Fruit fly (Drosophila melanogaster) S2 (cell line): Measurements from ENCODE around the gene nom.

Experiments used
- CG8478 ChIP-seq: fragments of >200 bp; optimal IDR thresholded peaks from 2 replicates; lab custom pipeline; 2018
- CTCF ChIP-seq, 2 experiments: fragments of >200 bp; optimal IDR thresholded peaks; 2 replicates each; lab custom pipeline; 2018

The nom gene

DNA sequence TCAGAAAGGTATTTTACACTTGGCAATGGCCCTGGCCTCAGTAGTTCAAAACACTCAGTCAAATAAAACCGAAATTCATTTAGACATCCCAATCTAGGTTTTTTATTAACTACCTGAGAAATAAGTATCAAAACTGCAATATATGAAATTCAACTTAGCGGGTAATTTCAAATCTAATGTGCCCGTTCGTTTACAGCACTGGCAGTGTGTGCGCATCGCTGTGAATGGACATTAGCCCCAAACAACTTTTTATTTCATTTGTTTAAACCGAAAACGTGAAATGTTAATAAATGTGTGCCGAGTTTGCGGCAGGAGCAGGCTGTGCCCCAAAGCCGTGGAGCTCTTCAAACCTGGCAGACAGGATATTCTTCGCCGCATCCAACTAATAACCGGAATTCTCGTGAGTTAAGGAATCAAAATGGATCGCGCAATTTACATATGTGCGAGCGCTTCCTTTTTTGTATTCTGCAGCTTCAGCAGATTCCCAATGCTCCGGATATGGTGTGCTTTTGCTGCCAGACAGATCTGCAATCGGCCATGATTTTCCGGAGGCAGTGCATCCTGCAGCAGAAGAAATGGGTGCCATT is at the start of gene nom:
Gene nom (plus strand): TSS at position 213 of the 587 bp plus-strand sequence.
- TF ChIP-seq CG8478 (lab: Kevin White, UChicago) = no peak
- no peak for TF ChIP-seq CTCF (optimal IDR thresholded peaks at IDR 0.05; lab: Kevin White, UChicago)

dm6 chr3R:8673803-8674234 is 49.2 kb upstream of the nom start, which contains the start of gene mRpL19:
Gene mRpL19 (plus strand): TSS chr3R:8674109.
- TF ChIP-seq CTCF (optimal IDR thresholded peaks at IDR 0.05; lab: Kevin White, UChicago) = no peak
- no peak for TF ChIP-seq CG8478 (lab: Kevin White, UChicago)

dm6 chr3R:8676560-8677000 is 46.4 kb upstream of the nom start, which contains the start of the genes Unc50, CG11755 and CG8043:
Gene Unc50 (minus strand): TSS chr3R:8676613.
Gene CG11755 (plus strand): TSS chr3R:8676915.
Gene CG8043 (plus strand): TSS chr3R:8676915.
- TF ChIP-seq CTCF (optimal IDR thresholded peaks at IDR 0.05; lab: Kevin White, UChicago) (no peak), CG8478 (lab: Kevin White, UChicago) (no peak)

DNA sequence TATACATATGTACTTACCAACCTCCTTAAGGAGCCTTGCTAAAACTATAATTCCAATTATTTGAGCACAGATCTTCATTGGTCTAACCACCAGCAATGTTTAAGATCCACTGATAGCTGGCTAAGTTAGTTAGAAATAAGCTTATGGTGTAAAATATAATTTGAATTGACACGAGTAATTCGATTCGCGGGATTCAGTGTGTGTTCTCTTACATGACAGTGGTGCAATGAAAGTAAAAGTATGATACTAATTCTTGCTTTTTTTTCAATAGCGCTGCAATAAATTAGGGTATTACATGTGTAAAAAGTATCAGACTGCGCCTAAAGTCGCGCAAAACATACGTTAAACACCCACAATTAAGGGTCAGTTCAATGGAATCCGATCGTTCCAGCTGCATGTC is 43.0 kb upstream of the nom start, which contains the start of gene CG33325:
Gene CG33325 (minus strand): TSS at position 101 of the 400 bp plus-strand sequence.
- TF ChIP-seq CTCF (optimal IDR thresholded peaks at IDR 0.05; lab: Kevin White, UChicago) (no peak), CG8478 (lab: Kevin White, UChicago) (no peak)

dm6 chr3R:8680611-8681010 is 42.4 kb upstream of the nom start:
- TF ChIP-seq CTCF (optimal IDR thresholded peaks at IDR 0.05; lab: Kevin White, UChicago) = no peak
- TF ChIP-seq CG8478 (lab: Kevin White, UChicago) = no peak

DNA sequence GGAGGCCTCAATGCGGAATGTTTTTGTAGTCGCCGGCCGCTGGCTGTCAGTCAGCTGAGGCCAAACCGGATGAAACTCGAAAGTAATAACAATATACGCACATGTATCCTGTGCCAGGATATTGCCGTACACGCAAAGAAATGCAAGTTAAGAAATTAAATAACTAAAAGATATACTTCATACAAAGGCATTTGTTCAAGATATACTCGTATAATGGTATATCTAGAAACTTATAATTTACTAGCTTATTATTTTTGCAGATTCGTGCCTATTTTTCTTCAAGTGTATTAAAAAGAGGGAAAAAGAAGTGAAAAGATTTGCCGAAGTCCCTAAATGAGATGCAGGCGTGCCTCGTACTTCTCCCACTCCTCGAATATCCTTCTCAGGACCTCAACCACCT is 39.7 kb upstream of the nom start:
- TF ChIP-seq CG8478 (lab: Kevin White, UChicago) = no peak
- TF ChIP-seq CTCF (optimal IDR thresholded peaks at IDR 0.05; lab: Kevin White, UChicago) = no peak

DNA sequence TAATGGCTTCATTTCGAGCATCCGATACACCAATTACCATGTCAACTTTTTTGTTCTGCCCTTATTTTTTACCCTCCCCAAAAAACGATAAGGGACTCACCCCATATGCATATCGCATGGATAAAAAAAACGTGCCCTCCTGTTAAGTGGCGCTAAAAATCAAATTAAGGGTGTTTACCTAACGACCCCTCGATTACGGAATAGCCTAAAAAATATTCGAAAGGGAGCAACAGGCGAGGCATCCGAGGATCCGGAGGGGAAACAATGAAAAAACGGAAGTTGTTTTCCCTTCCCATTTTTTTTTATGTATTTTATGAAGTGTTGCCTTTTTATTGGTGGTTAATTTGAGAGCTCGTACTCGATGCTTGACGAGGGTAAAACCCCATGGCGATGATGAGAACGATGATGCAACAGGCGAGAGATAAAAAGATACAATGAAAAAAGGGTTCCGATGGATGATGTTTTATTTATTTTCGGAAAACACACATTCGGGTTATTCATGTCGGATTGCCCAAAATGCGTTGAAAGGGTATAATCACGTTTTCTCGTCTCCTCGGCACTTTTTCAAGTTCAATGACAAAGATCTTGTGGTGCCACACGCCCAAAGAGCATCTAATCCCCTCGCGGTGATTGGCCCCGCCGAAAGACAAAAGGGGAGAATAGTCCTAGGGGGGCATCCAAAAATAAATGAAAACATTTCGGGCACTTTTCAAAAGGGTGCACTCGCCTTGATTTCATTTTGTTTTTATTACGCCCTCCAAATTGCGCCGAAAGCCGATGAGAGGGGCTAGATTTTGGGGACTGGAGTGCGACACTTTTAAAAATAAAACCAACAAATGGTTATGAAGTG is 38.4 kb upstream of the nom start, which contains the start of gene CG44227:
Gene CG44227 (minus strand): TSS at position 849 of the 850 bp plus-strand sequence.
- TF ChIP-seq CG8478 (lab: Kevin White, UChicago) = no peak
- no peak for TF ChIP-seq CTCF (optimal IDR thresholded peaks at IDR 0.05; lab: Kevin White, UChicago)

- no peak for TF ChIP-seq CG8478 (lab: Kevin White, UChicago)
- no peak for TF ChIP-seq CTCF (optimal IDR thresholded peaks at IDR 0.05; lab: Kevin White, UChicago)
Measured at dm6 chr3R:8686446-8686845, 36.5 kb upstream of the nom start.

- TF ChIP-seq CTCF (optimal IDR thresholded peaks at IDR 0.05; lab: Kevin White, UChicago) (no peak), CG8478 (lab: Kevin White, UChicago) (no peak)
Measured at dm6 chr3R:8694110-8694826, 28.7 kb upstream of the nom start.

DNA sequence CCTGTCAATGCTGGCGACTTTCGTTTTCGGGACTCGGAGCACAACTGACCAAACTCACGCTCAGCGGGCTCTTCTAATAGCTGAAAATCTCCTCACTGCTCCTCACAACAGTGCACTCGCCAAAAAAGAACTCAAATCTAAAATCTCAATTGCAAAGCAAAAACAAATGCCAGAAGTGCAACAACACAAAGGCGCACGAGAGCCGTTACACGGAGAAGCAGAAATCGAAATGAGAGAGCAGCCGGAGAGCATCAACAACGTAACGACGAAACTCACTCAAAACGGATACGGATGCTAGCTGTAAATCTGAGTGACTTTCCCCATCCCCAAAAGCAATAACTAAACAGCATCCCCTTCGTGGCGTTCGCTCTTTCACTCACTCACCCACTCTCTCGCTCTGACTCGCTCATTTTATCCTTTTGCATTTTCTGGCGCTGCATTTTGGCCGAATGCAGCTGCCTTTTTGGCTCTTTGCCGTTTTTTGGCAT is 25.2 kb upstream of the nom start, which contains the start of gene hb:
Gene hb (minus strand): TSS at position 51 of the 488 bp plus-strand sequence.
- TF ChIP-seq CTCF (optimal IDR thresholded peaks at IDR 0.05; lab: Kevin White, UChicago) (no peak), CG8478 (lab: Kevin White, UChicago) (no peak)

DNA sequence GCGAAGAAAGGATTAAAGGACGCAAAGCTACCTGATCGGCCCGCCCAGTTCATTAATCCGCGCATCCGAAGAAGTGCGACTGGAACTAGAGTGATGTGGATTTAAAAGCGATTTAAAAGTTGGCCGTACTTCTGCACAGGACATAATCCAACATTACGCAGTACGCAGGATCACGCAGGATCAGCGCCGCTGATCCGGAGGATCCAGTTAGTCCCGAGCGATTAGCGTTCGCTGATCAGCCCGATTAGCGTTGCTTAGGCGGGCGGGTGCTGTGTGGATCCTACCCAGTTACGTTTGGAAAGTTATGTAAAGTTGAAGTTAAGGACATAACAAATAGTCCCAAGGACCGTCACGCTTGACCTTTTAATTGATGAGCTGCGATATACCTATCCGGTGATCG is 23.7 kb upstream of the nom start:
- TF ChIP-seq CTCF (optimal IDR thresholded peaks at IDR 0.05; lab: Kevin White, UChicago) = no peak
- TF ChIP-seq CG8478 (lab: Kevin White, UChicago) = no peak

dm6 chr3R:8700660-8701059 is 22.3 kb upstream of the nom start:
- TF ChIP-seq CTCF (optimal IDR thresholded peaks at IDR 0.05; lab: Kevin White, UChicago) = no peak
- no peak for TF ChIP-seq CG8478 (lab: Kevin White, UChicago)

dm6 chr3R:8701197-8701596 is 21.8 kb upstream of the nom start:
- no peak for TF ChIP-seq CTCF (optimal IDR thresholded peaks at IDR 0.05; lab: Kevin White, UChicago)
- TF ChIP-seq CG8478 (lab: Kevin White, UChicago) = no peak

- TF ChIP-seq CTCF (optimal IDR thresholded peaks at IDR 0.05; lab: Kevin White, UChicago) = no peak
- TF ChIP-seq CG8478 (lab: Kevin White, UChicago) = no peak
Measured at dm6 chr3R:8704669-8705068, 18.3 kb upstream of the nom start.
